Fruit fly (Drosophila melanogaster) whole organism, embryonic: ENCODE measurements around the gene side-IV.

Experiments used
- Atf-2 ChIP-seq: fragments of 200-800 bp; sonication (Bioruptor generic); optimal IDR thresholded peaks from 2 replicates; lab custom pipeline; 2016; ENCODE audit warnings: missing biosample characterization, missing genetic modification characterization
- B-H2 ChIP-seq: fragments of 200-800 bp; sonication (Bioruptor generic); optimal IDR thresholded peaks from 2 replicates; lab custom pipeline; 2018; ENCODE audit warnings: missing biosample characterization, mild to moderate bottlenecking, missing genetic modification characterization
- CG10654 ChIP-seq: fragments of 200-800 bp; sonication (Bioruptor generic); optimal IDR thresholded peaks from 2 replicates; lab custom pipeline; 2016; ENCODE audit warnings: missing biosample characterization, missing genetic modification characterization
- CG10959 ChIP-seq: fragments of 200-800 bp; sonication (Bioruptor generic); IDR thresholded peaks from 2 replicates; pipeline ENCODE4 v1.3.6; 2022; ENCODE audit warnings: missing biosample characterization, missing genetic modification characterization
- CG11398 ChIP-seq: fragments of 200-800 bp; sonication (Bioruptor generic); optimal IDR thresholded peaks from 2 replicates; lab custom pipeline; 2016; ENCODE audit warnings: missing biosample characterization, missing genetic modification characterization
- CG11696 ChIP-seq: fragments of 200-800 bp; sonication (Bioruptor generic); IDR thresholded peaks from 2 replicates; pipeline ENCODE4 v1.3.6; 2022; ENCODE audit warnings: missing biosample characterization, missing genetic modification characterization
- CG12155 ChIP-seq: fragments of 200-800 bp; sonication (Bioruptor generic); optimal IDR thresholded peaks from 3 replicates; lab custom pipeline; 2016; ENCODE audit warnings: missing biosample characterization, missing genetic modification characterization
- CG12236 ChIP-seq: fragments of 200-800 bp; sonication (Bioruptor generic); optimal IDR thresholded peaks from 2 replicates; lab custom pipeline; 2016; ENCODE audit warnings: missing biosample characterization, missing genetic modification characterization
- CG12744 ChIP-seq: fragments of 200-800 bp; sonication (Bioruptor generic); optimal IDR thresholded peaks from 2 replicates; lab custom pipeline; 2016; ENCODE audit warnings: missing biosample characterization, missing genetic modification characterization
- CG12769 ChIP-seq: fragments of 200-800 bp; sonication (Bioruptor generic); optimal IDR thresholded peaks from 2 replicates; lab custom pipeline; 2019; ENCODE audit warnings: missing biosample characterization, mild to moderate bottlenecking, missing genetic modification characterization, moderate library complexity
- CG13123 ChIP-seq: fragments of 200-800 bp; sonication (Bioruptor generic); optimal IDR thresholded peaks from 2 replicates; lab custom pipeline; 2016; ENCODE audit warnings: missing biosample characterization, missing genetic modification characterization
- CG17612 ChIP-seq: fragments of 200-800 bp; sonication (Bioruptor generic); IDR thresholded peaks from 2 replicates; pipeline ENCODE4 v1.3.6; 2022; ENCODE audit warnings: missing biosample characterization, missing genetic modification characterization
- CG2120 ChIP-seq: fragments of 200-800 bp; sonication (Bioruptor generic); optimal IDR thresholded peaks from 3 replicates; lab custom pipeline; 2016; ENCODE audit warnings: missing biosample characterization, missing genetic modification characterization
- CG2712 ChIP-seq: fragments of 200-800 bp; optimal IDR thresholded peaks from 3 replicates; lab custom pipeline; 2019; ENCODE audit warnings: missing biosample characterization, mild to moderate bottlenecking, missing genetic modification characterization, moderate library complexity
- CG6791 ChIP-seq: fragments of 200-800 bp; sonication (Bioruptor generic); IDR thresholded peaks from 3 replicates; pipeline ENCODE4 v1.3.6; 2022; ENCODE audit warnings: missing biosample characterization, missing genetic modification characterization; ENCODE audit not compliant: partially characterized antibody
- CG8944 ChIP-seq: fragments of 200-800 bp; sonication (Bioruptor generic); optimal IDR thresholded peaks from 3 replicates; lab custom pipeline; 2016; ENCODE audit warnings: missing biosample characterization, missing genetic modification characterization
- CG9609 ChIP-seq: fragments of 200-800 bp; sonication (Bioruptor generic); optimal IDR thresholded peaks from 3 replicates; lab custom pipeline; 2016; ENCODE audit warnings: missing biosample characterization, missing genetic modification characterization
- CG9876 ChIP-seq: fragments of 200-800 bp; sonication (Bioruptor generic); optimal IDR thresholded peaks from 2 replicates; lab custom pipeline; 2016; ENCODE audit warnings: missing biosample characterization, missing genetic modification characterization
- CoRest ChIP-seq: fragments of 200-800 bp; sonication (Bioruptor generic); optimal IDR thresholded peaks from 3 replicates; lab custom pipeline; 2018; ENCODE audit warnings: missing biosample characterization, mild to moderate bottlenecking, missing genetic modification characterization, moderate library complexity
- E2f2 ChIP-seq: fragments of 200-800 bp; sonication (Bioruptor generic); IDR thresholded peaks from 2 replicates; pipeline ENCODE4 v1.3.6; 2022; ENCODE audit warnings: missing biosample characterization, missing genetic modification characterization
- HLH54F ChIP-seq: fragments of 200-800 bp; sonication (Bioruptor generic); optimal IDR thresholded peaks from 3 replicates; lab custom pipeline; 2016; ENCODE audit warnings: missing biosample characterization, missing genetic modification characterization
- Med ChIP-seq: fragments of 200-800 bp; sonication (Bioruptor generic); peaks from one replicate; lab custom pipeline; 2016; ENCODE audit warnings: missing biosample characterization, missing genetic modification characterization, mild to moderate bottlenecking, inconsistent platforms, moderate library complexity
- Nf-YB ChIP-seq: fragments of 200-800 bp; sonication (Bioruptor generic); optimal IDR thresholded peaks from 3 replicates; lab custom pipeline; 2019; ENCODE audit warnings: missing biosample characterization, mild to moderate bottlenecking, missing genetic modification characterization, moderate library complexity
- Rfx ChIP-seq: fragments of 200-800 bp; sonication (Bioruptor generic); IDR thresholded peaks from 2 replicates; pipeline ENCODE4 v1.3.6; 2022; ENCODE audit warnings: missing biosample characterization, missing genetic modification characterization
- Sox102F ChIP-seq: fragments of 200-800 bp; sonication (Bioruptor generic); optimal IDR thresholded peaks from 2 replicates; lab custom pipeline; 2018; ENCODE audit warnings: missing biosample characterization, mild to moderate bottlenecking, missing genetic modification characterization, moderate library complexity
- Tbp ChIP-seq: fragments of >200 bp; optimal IDR thresholded peaks from 2 replicates; lab custom pipeline; 2018; ENCODE audit warnings: missing biosample characterization, missing genetic modification characterization
- Trl ChIP-seq, 3 experiments: fragments of >200 bp in 2 of 3; fragments of 200-800 bp in 1 of 3; sonication (Bioruptor generic) in 1 of 3; optimal IDR thresholded peaks; 2 replicates in 1 of 3; 3 replicates in 2 of 3; lab custom pipeline; 2016 to 2017; ENCODE audit warnings: missing biosample characterization in 1 of 3, missing genetic modification characterization in 1 of 3
- Vsx1 ChIP-seq: fragments of 200-800 bp; sonication (Bioruptor generic); optimal IDR thresholded peaks from 2 replicates; lab custom pipeline; 2017; ENCODE audit warnings: missing biosample characterization, mild to moderate bottlenecking, missing genetic modification characterization, missing genetic modification reagents
- bbx ChIP-seq: fragments of 200-800 bp; sonication (Bioruptor generic); IDR thresholded peaks from 2 replicates; pipeline ENCODE4 v1.3.6; 2022; ENCODE audit warnings: missing biosample characterization, missing genetic modification characterization; ENCODE audit not compliant: partially characterized antibody
- cato ChIP-seq: fragments of 200-800 bp; sonication (Bioruptor generic); optimal IDR thresholded peaks from 2 replicates; lab custom pipeline; 2016; ENCODE audit warnings: missing biosample characterization, missing genetic modification characterization, borderline replicate concordance
- crol ChIP-seq: fragments of 200-800 bp; sonication (Bioruptor generic); IDR thresholded peaks from 2 replicates; pipeline ENCODE4 v1.3.6; 2022; ENCODE audit warnings: missing biosample characterization, missing genetic modification characterization
- dan ChIP-seq: fragments of 200-800 bp; sonication (Bioruptor generic); IDR thresholded peaks from 2 replicates; pipeline ENCODE4 v1.3.6; 2022; ENCODE audit warnings: missing biosample characterization, missing genetic modification characterization
- dpn ChIP-seq, 2 experiments: fragments of 200-800 bp; sonication (Bioruptor generic); optimal IDR thresholded peaks; 3 replicates each; lab custom pipeline; 2016; ENCODE audit warnings: missing biosample characterization in 2 of 2, missing genetic modification characterization in 2 of 2
- esg ChIP-seq: fragments of 200-800 bp; sonication (Bioruptor generic); conservative IDR thresholded peaks from 2 replicates; pipeline ENCODE4 v1.3.6; 2022; ENCODE audit warnings: missing biosample characterization, missing genetic modification characterization
- gcm ChIP-seq: fragments of 200-800 bp; sonication (Bioruptor generic); optimal IDR thresholded peaks from 2 replicates; lab custom pipeline; 2019; ENCODE audit warnings: missing biosample characterization, mild to moderate bottlenecking, missing genetic modification characterization, moderate library complexity
- gcm2 ChIP-seq: fragments of 200-800 bp; sonication (Bioruptor generic); optimal IDR thresholded peaks from 2 replicates; lab custom pipeline; 2016; ENCODE audit warnings: missing biosample characterization, missing genetic modification characterization
- ham ChIP-seq: fragments of 200-800 bp; sonication (Bioruptor generic); IDR thresholded peaks from 2 replicates; pipeline ENCODE4 v1.3.6; 2022; ENCODE audit warnings: missing biosample characterization, missing genetic modification characterization
- her ChIP-seq: fragments of 200-800 bp; sonication (Bioruptor generic); optimal IDR thresholded peaks from 2 replicates; lab custom pipeline; 2016; ENCODE audit warnings: missing biosample characterization, missing genetic modification characterization
- inv ChIP-seq: fragments of 200-800 bp; sonication (Bioruptor generic); IDR thresholded peaks from 2 replicates; pipeline ENCODE4 v1.3.6; 2022; ENCODE audit warnings: missing biosample characterization, missing genetic modification characterization; ENCODE audit not compliant: partially characterized antibody
- odd ChIP-seq: fragments of 200-800 bp; sonication (Bioruptor generic); optimal IDR thresholded peaks from 2 replicates; lab custom pipeline; 2017; ENCODE audit warnings: missing biosample characterization, mild to moderate bottlenecking, missing genetic modification characterization
- org-1 ChIP-seq: fragments of 200-800 bp; sonication (Bioruptor generic); optimal IDR thresholded peaks from 2 replicates; lab custom pipeline; 2017; ENCODE audit warnings: missing biosample characterization, missing genetic modification characterization
- pan ChIP-seq, 4 experiments: fragments of >200 bp in 3 of 4; fragments of 200-800 bp in 1 of 4; sonication (Bioruptor generic) in 1 of 4; optimal IDR thresholded peaks in 3 of 4; IDR thresholded peaks in 1 of 4; 2 replicates each; pipeline versions ENCODE4 v1.3.6 to Lab custom; 2017 to 2022; ENCODE audit warnings: missing biosample characterization in 2 of 4, missing genetic modification characterization in 2 of 4, mixed read lengths in 1 of 4
- phol ChIP-seq: fragments of 200-800 bp; sonication (Bioruptor generic); optimal IDR thresholded peaks from 3 replicates; lab custom pipeline; 2018; ENCODE audit warnings: missing biosample characterization, mild to moderate bottlenecking, missing genetic modification characterization, moderate library complexity
- pita ChIP-seq: fragments of 200-800 bp; sonication (Bioruptor generic); optimal IDR thresholded peaks from 2 replicates; lab custom pipeline; 2017; ENCODE audit warnings: missing biosample characterization, mild to moderate bottlenecking, missing genetic modification characterization
- psq ChIP-seq: fragments of 200-800 bp; sonication (Bioruptor generic); optimal IDR thresholded peaks from 2 replicates; lab custom pipeline; 2017; ENCODE audit warnings: missing biosample characterization, missing genetic modification characterization
- repo ChIP-seq: fragments of 200-800 bp; sonication (Bioruptor generic); optimal IDR thresholded peaks from 2 replicates; lab custom pipeline; 2016; ENCODE audit warnings: missing biosample characterization, missing genetic modification characterization
- sug ChIP-seq: fragments of 200-800 bp; optimal IDR thresholded peaks from 2 replicates; lab custom pipeline; 2019; ENCODE audit warnings: missing biosample characterization, mild to moderate bottlenecking, missing genetic modification characterization, moderate library complexity
- tll ChIP-seq, 2 experiments: fragments of 200-800 bp in 1 of 2; fragments of >200 bp in 1 of 2; sonication (Bioruptor generic) in 1 of 2; optimal IDR thresholded peaks; 2 replicates each; lab custom pipeline; 2017 to 2019; ENCODE audit warnings: missing biosample characterization in 2 of 2, missing genetic modification characterization in 2 of 2, mild to moderate bottlenecking in 1 of 2, moderate library complexity in 1 of 2
- tna ChIP-seq: fragments of 200-800 bp; sonication (Bioruptor generic); IDR thresholded peaks from 2 replicates; pipeline ENCODE4 v1.3.6; 2022; ENCODE audit warnings: missing biosample characterization, missing genetic modification characterization; ENCODE audit not compliant: partially characterized antibody
- toy ChIP-seq: fragments of 200-800 bp; sonication (Bioruptor generic); IDR thresholded peaks from 2 replicates; pipeline ENCODE4 v1.3.6; 2022; ENCODE audit warnings: missing biosample characterization, missing genetic modification characterization

The side-IV gene

dm6 chr3R:13403032-13403459 is 47.3 kb upstream of the side-IV start, which contains the start of gene Dpm3 (continued):
- TF ChIP-seq B-H2 (GFP tag; lab: Kevin White, UChicago) (peak; percentile 63), Rfx (GFP tag; lab: Robert Waterston, UW) (peak; percentile 49), CG11398 (no peak), CG10654 (GFP tag; lab: Kevin White, UChicago) (peak; percentile 8), her (peak; percentile 27), CG2712 (tag; lab: Kevin White, UChicago) (peak; percentile 65), CG12236 (GFP tag; lab: Kevin White, UChicago) (peak; percentile 21), sug (tag; lab: Kevin White, UChicago) (no peak), CG8944 (GFP tag; lab: Kevin White, UChicago) (peak; percentile 52), ham (no peak), Med (GFP tag; lab: Kevin White, UChicago) (peak; percentile 77), pita (GFP tag; lab: Kevin White, UChicago) (peak; percentile 17), CG13123 (GFP tag; lab: Kevin White, UChicago) (peak; percentile 38), CG17612 (GFP tag; lab: Robert Waterston, UW) (no peak), E2f2 (peak; percentile 96), Trl (optimal IDR thresholded peaks at IDR 0.05; lab: Kevin White, UChicago) (peak in 1 of 2 experiments; percentile 8), Trl (GFP tag; optimal IDR thresholded peaks at IDR 0.05; lab: Kevin White, UChicago) (peak; percentile 41), gcm (GFP tag; lab: Kevin White, UChicago) (no peak), tna (GFP tag; lab: Robert Waterston, UW) (peak; percentile 82), phol (tag; lab: Kevin White, UChicago) (peak; percentile 70), Nf-YB (GFP tag; lab: Kevin White, UChicago) (peak; percentile 3), bbx (peak; percentile 86), CG9609 (GFP tag; lab: Kevin White, UChicago) (peak; percentile 38), CG12744 (GFP tag; lab: Kevin White, UChicago) (no peak), psq (GFP tag; lab: Kevin White, UChicago) (no peak), inv (GFP tag; lab: Robert Waterston, UW) (peak; percentile 89), dan (no peak), odd (GFP tag; lab: Kevin White, UChicago) (no peak), Sox102F (GFP tag; lab: Kevin White, UChicago) (peak; percentile 13), CG12769 (peak; percentile 71), pan (optimal IDR thresholded peaks at IDR 0.05; lab: Kevin White, UChicago) (no peak), pan (GFP tag; optimal IDR thresholded peaks at IDR 0.05 in 1 of 2, IDR thresholded peaks at IDR 0.05 in 1 of 2) (no peak), CG9876 (peak; percentile 57), CG12155 (GFP tag; lab: Kevin White, UChicago) (peak; percentile 7), CG6791 (GFP tag; lab: Robert Waterston, UW) (peak; percentile 88), crol (no peak), repo (GFP tag; lab: Kevin White, UChicago) (peak; percentile 19), gcm2 (GFP tag; lab: Kevin White, UChicago) (no peak), org-1 (GFP tag; lab: Kevin White, UChicago) (no peak), CoRest (tag; lab: Kevin White, UChicago) (peak; percentile 76), cato (GFP tag; lab: Kevin White, UChicago) (no peak), Vsx1 (GFP tag; lab: Kevin White, UChicago) (peak; percentile 99), CG11696 (GFP tag; lab: Robert Waterston, UW) (no peak), toy (no peak), Atf-2 (GFP tag; lab: Kevin White, UChicago) (peak; percentile 37), Tbp (GFP tag; lab: Kevin White, UChicago) (no peak), dpn (GFP tag; optimal IDR thresholded peaks at IDR 0.05; lab: Kevin White, UChicago) (peak; percentile 56 to 65), HLH54F (GFP tag; lab: Kevin White, UChicago) (peak; percentile 62), CG10959 (no peak), tll (GFP tag; optimal IDR thresholded peaks at IDR 0.05; lab: Kevin White, UChicago) (no peak), CG2120 (peak; percentile 58), esg (GFP tag; lab: Robert Waterston, UW) (no peak)
